Fruit fly (Drosophila melanogaster): ENCODE measurements around the gene Mzt1.
A peak's percentile ranks its signal among the peaks of the same experiment; 100 is the strongest.

Gene Mzt1

DNA sequence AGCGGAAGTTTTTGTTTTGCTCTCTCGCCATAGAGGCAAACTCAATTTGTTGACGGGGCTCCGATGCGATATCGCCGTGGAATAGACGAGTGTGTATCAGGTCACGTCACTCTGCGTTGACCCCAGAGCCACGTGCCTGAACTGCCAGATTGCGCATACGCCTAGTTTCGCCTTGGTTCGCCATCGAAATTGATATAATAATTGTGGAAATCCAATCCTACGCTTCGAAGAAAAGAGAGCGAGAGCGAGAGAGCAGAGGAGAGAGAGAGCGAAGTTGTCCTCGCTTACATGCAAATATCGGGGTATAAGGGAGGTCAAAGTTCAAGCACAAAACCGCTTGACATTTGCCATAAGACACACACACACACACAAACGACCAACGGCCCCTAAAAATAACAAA is 38.1 kb downstream of the Mzt1 start:
- no peak for TF ChIP-seq Mnt (GFP tag; optimal IDR thresholded peaks at IDR 0.05)

DNA sequence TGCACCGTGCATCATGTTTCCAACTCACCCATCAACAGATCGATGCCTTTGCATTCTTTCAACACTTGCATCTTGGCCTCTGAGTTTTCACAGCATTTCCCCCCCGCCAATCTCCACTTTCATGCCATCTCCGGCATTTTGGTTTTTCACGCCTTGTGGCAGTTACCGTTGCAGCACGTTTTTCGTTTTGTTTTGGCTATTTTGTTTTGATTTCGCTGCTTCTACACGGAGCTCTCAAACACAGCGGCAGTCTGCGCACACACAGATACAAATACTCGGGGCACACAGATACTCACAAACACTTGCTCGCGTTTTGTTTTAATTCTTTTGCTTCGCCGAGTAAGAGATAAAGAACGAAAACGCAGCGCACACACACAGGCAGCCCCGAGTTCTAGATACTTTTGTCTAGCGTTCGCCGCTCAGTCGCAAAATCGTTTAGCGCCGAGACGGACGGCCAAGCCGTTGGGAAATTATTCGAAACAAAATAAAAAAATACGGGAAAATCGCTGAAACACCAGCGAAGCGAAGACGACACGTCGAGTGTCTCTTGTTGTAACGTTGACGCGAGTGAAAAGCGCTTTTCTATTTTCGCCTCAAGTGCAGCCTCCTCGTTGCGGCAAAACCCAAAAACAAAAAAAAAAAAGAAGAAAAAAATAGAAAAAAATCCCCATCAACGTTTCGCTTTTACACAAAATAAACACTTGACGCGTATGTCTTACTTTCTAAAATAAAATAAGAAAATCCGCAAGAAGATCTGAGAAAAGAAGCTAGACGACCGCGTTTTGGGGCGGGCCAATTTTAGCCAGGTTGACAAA is 39.6 kb downstream of the Mzt1 start:
- TF ChIP-seq Crg-1 (GFP tag; optimal IDR thresholded peaks at IDR 0.05) = no peak
- TF ChIP-seq cnc (optimal IDR thresholded peaks at IDR 0.05) = no peak
- TF ChIP-seq tj (GFP tag; optimal IDR thresholded peaks at IDR 0.05) = peak; percentile 70
- no peak for TF ChIP-seq ovo (GFP tag; optimal IDR thresholded peaks at IDR 0.05)
- peak; percentile 6 for TF ChIP-seq Hr96 (GFP tag; optimal IDR thresholded peaks at IDR 0.05)
- no peak for TF ChIP-seq CG5204 (GFP tag; optimal IDR thresholded peaks at IDR 0.05)
- no peak for TF ChIP-seq CG14711 (tag; optimal IDR thresholded peaks at IDR 0.05)
- TF ChIP-seq CG7045 (GFP tag; optimal IDR thresholded peaks at IDR 0.05) = peak; percentile 48
- no peak for TF ChIP-seq pad (GFP tag; optimal IDR thresholded peaks at IDR 0.05)
- TF ChIP-seq CG7101 (tag; optimal IDR thresholded peaks at IDR 0.05) = peak; percentile 13
- peak; percentile 39 for TF ChIP-seq CG33017 (tag; optimal IDR thresholded peaks at IDR 0.05)
- TF ChIP-seq bab1 (GFP tag; optimal IDR thresholded peaks at IDR 0.05) = no peak
- peak; percentile 47 for TF ChIP-seq toe (GFP tag; optimal IDR thresholded peaks at IDR 0.05)
- TF ChIP-seq CG1620 (GFP tag; optimal IDR thresholded peaks at IDR 0.05) = no peak
- peak; percentile 51 for TF ChIP-seq CG11617 (GFP tag; optimal IDR thresholded peaks at IDR 0.05)
- TF ChIP-seq cic (GFP tag; optimal IDR thresholded peaks at IDR 0.05) = peak; percentile 78
- peak; percentile 75 for TF ChIP-seq kay (GFP tag; ENCODE audit: borderline replicate concordance)
- TF ChIP-seq CG12768 (GFP tag; optimal IDR thresholded peaks at IDR 0.05) = peak; percentile 50
- TF ChIP-seq Mnt (GFP tag; optimal IDR thresholded peaks at IDR 0.05) = peak; percentile 64
- no peak for TF ChIP-seq Clk (GFP tag; optimal IDR thresholded peaks at IDR 0.05)

DNA sequence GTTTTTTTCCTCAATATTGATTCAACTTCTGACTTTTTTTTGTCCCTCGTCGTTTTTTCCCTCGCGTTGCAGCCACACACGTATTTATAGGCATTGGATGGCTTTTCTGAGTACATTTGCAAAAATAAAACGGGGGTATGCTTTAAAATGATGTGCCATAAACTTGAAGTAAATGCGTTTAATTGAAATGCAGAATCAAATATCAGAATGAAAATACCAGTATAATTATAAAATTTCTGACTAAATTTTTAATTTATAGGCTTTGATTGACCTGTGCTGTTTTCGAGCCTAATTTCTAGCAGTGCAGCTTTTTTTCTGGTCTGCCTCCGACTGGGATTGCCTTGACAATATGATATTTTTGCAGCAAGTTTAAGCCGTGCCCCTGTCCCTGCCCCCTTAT is 42.3 kb downstream of the Mzt1 start:
- TF ChIP-seq cic (GFP tag; optimal IDR thresholded peaks at IDR 0.05) = no peak
- no peak for TF ChIP-seq toe (GFP tag; optimal IDR thresholded peaks at IDR 0.05)
- TF ChIP-seq Hr96 (GFP tag; optimal IDR thresholded peaks at IDR 0.05) = no peak
- TF ChIP-seq CG5204 (GFP tag; optimal IDR thresholded peaks at IDR 0.05) = no peak
- TF ChIP-seq CG12768 (GFP tag; optimal IDR thresholded peaks at IDR 0.05) = no peak
- no peak for TF ChIP-seq CG7101 (tag; optimal IDR thresholded peaks at IDR 0.05)
- TF ChIP-seq CG11617 (GFP tag; optimal IDR thresholded peaks at IDR 0.05) = no peak
- no peak for TF ChIP-seq CG1620 (GFP tag; optimal IDR thresholded peaks at IDR 0.05)
- TF ChIP-seq bab1 (GFP tag; optimal IDR thresholded peaks at IDR 0.05) = no peak
- no peak for TF ChIP-seq CG33017 (tag; optimal IDR thresholded peaks at IDR 0.05)
- no peak for TF ChIP-seq tj (GFP tag; optimal IDR thresholded peaks at IDR 0.05)
- no peak for TF ChIP-seq kay (GFP tag; ENCODE audit: borderline replicate concordance)
- no peak for TF ChIP-seq Clk (GFP tag; optimal IDR thresholded peaks at IDR 0.05)

DNA sequence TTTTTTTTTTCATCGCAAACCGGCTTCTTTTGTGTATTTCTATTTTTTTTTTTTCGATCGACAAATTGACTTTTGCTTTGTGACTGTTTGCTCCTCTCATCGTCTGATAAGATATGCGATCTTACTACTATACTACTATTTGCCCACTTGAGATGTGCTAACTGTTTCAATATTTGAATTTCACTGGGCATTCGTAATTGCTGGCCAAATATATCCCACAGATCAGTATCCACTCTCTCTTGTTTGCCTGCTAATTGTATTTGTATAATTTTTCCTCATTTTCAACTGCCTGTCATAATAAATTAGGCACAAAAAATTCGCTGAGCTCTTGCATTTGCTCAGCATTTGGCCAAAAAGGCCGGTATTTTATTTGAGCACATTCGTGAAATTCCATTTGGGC is 44.3 kb downstream of the Mzt1 start:
- TF ChIP-seq CG5204 (GFP tag; optimal IDR thresholded peaks at IDR 0.05) (no peak), CG11617 (GFP tag; optimal IDR thresholded peaks at IDR 0.05) (no peak), Crg-1 (GFP tag; optimal IDR thresholded peaks at IDR 0.05) (no peak), CG7045 (GFP tag; optimal IDR thresholded peaks at IDR 0.05) (peak; percentile 31), ovo (GFP tag; optimal IDR thresholded peaks at IDR 0.05) (no peak), pad (GFP tag; optimal IDR thresholded peaks at IDR 0.05) (no peak), CG1620 (GFP tag; optimal IDR thresholded peaks at IDR 0.05) (no peak), Clk (GFP tag; optimal IDR thresholded peaks at IDR 0.05) (peak; percentile 3), Mnt (GFP tag; optimal IDR thresholded peaks at IDR 0.05) (no peak), CG12768 (GFP tag; optimal IDR thresholded peaks at IDR 0.05) (peak; percentile 5), bab1 (GFP tag; optimal IDR thresholded peaks at IDR 0.05) (no peak), cnc (optimal IDR thresholded peaks at IDR 0.05) (no peak), Hr96 (GFP tag; optimal IDR thresholded peaks at IDR 0.05) (no peak), cic (GFP tag; optimal IDR thresholded peaks at IDR 0.05) (no peak), toe (GFP tag; optimal IDR thresholded peaks at IDR 0.05) (no peak), kay (GFP tag; ENCODE audit: borderline replicate concordance) (peak; percentile 51), CG14711 (tag; optimal IDR thresholded peaks at IDR 0.05) (peak; percentile 29), tj (GFP tag; optimal IDR thresholded peaks at IDR 0.05) (no peak), CG7101 (tag; optimal IDR thresholded peaks at IDR 0.05) (peak; percentile 35), CG33017 (tag; optimal IDR thresholded peaks at IDR 0.05) (no peak)

DNA sequence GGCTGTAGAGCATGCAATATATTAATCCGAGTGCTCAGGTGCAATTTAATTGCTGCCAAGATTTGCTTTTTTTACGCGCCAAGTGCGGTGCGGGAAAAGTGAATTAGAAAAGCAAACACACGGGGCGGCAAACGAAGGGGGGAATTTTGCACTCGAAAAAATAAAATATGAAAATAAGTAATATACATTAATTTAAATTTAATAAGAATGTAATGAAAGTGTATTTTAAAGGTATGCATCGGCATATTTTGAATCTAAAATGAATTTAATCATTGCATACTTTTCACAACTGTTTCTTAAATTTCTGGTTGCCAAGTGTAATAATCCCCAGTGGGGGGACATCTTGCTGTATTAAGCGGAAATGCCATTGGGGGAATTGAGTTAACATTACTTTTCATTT is 45.1 kb downstream of the Mzt1 start:
- TF ChIP-seq CG7101 (tag; optimal IDR thresholded peaks at IDR 0.05) = no peak
- TF ChIP-seq toe (GFP tag; optimal IDR thresholded peaks at IDR 0.05) = no peak
- no peak for TF ChIP-seq Crg-1 (GFP tag; optimal IDR thresholded peaks at IDR 0.05)
- no peak for TF ChIP-seq CG5204 (GFP tag; optimal IDR thresholded peaks at IDR 0.05)
- peak; percentile 62 for TF ChIP-seq kay (GFP tag; ENCODE audit: borderline replicate concordance)
- TF ChIP-seq Mnt (GFP tag; optimal IDR thresholded peaks at IDR 0.05) = no peak
- no peak for TF ChIP-seq CG11617 (GFP tag; optimal IDR thresholded peaks at IDR 0.05)
- TF ChIP-seq ovo (GFP tag; optimal IDR thresholded peaks at IDR 0.05) = no peak
- TF ChIP-seq cic (GFP tag; optimal IDR thresholded peaks at IDR 0.05) = no peak
- TF ChIP-seq CG12768 (GFP tag; optimal IDR thresholded peaks at IDR 0.05) = no peak
- peak; percentile 16 for TF ChIP-seq CG7045 (GFP tag; optimal IDR thresholded peaks at IDR 0.05)
- TF ChIP-seq CG1620 (GFP tag; optimal IDR thresholded peaks at IDR 0.05) = no peak
- TF ChIP-seq cnc (optimal IDR thresholded peaks at IDR 0.05) = no peak
- TF ChIP-seq bab1 (GFP tag; optimal IDR thresholded peaks at IDR 0.05) = no peak
- no peak for TF ChIP-seq Clk (GFP tag; optimal IDR thresholded peaks at IDR 0.05)
- no peak for TF ChIP-seq Hr96 (GFP tag; optimal IDR thresholded peaks at IDR 0.05)
- peak; percentile 41 for TF ChIP-seq pad (GFP tag; optimal IDR thresholded peaks at IDR 0.05)
- peak; percentile 41 for TF ChIP-seq CG14711 (tag; optimal IDR thresholded peaks at IDR 0.05)
- TF ChIP-seq CG33017 (tag; optimal IDR thresholded peaks at IDR 0.05) = peak; percentile 4
- no peak for TF ChIP-seq tj (GFP tag; optimal IDR thresholded peaks at IDR 0.05)

Measured in whole organism, adult.